Fruit fly (Drosophila melanogaster) whole organism, embryonic: Measurements from ENCODE around the gene HUWE1.

Source experiments
- CG10565 ChIP-seq: fragments of 200-800 bp; sonication (Bioruptor generic); optimal IDR thresholded peaks from 3 replicates; lab custom pipeline; 2016; ENCODE audit warnings: missing biosample characterization, mild to moderate bottlenecking, missing genetic modification characterization
- CG16779 ChIP-seq: fragments of 200-800 bp; sonication (Bioruptor generic); IDR thresholded peaks from 2 replicates; pipeline ENCODE4 v1.3.6; 2022; ENCODE audit warnings: missing biosample characterization, missing genetic modification characterization
- E2f2 ChIP-seq: fragments of 200-800 bp; sonication (Bioruptor generic); IDR thresholded peaks from 2 replicates; pipeline ENCODE4 v1.3.6; 2022; ENCODE audit warnings: missing biosample characterization, missing genetic modification characterization
- mld ChIP-seq: fragments of 200-800 bp; sonication (Bioruptor generic); IDR thresholded peaks from 3 replicates; pipeline ENCODE4 v1.3.6; 2022; ENCODE audit warnings: missing biosample characterization, missing genetic modification characterization; ENCODE audit not compliant: partially characterized antibody

dm6 chrX:15760447-15761297 is 48.2 kb downstream of the HUWE1 start, which contains the start of the genes Graf and mRpL3:
- no peak for TF ChIP-seq E2f2 (GFP tag; lab: Robert Waterston, UW)
- no peak for TF ChIP-seq CG16779 (GFP tag; lab: Robert Waterston, UW)
- no peak for TF ChIP-seq CG10565 (GFP tag; lab: Kevin White, UChicago)
- TF ChIP-seq mld (GFP tag; lab: Robert Waterston, UW): peak; percentile 92
